Worm (Caenorhabditis elegans): Measurements from ENCODE around the gene C34E10.10.
A peak's percentile ranks its signal among the peaks of the same experiment; 100 is the strongest.

The C34E10.10 gene

ce11 chrIII:5227831-5228467, at the start of gene C34E10.10, which contains the start of the genes C34E10.12 and atp-2 (continued):
- TF ChIP-seq F33H1.4 (GFP tag; IDR thresholded peaks at IDR 0.05) (peak; percentile 96), pha-4 (tag; optimal IDR thresholded peaks at IDR 0.05) (peak; percentile 11), ceh-27 (GFP tag; optimal IDR thresholded peaks at IDR 0.05) (peak; percentile 58), Y67H2A.10 (GFP tag; conservative IDR thresholded peaks at IDR 0.05) (0 out of 2 replicates have a peak, but pooled peaks have one; percentile 39), snpc-3.4 (tag; optimal IDR thresholded peaks at IDR 0.05) (peak; percentile 62), hlh-26 (GFP tag; conservative IDR thresholded peaks at IDR 0.05) (no peak), lin-35 (GFP tag; optimal IDR thresholded peaks at IDR 0.05) (peak in 1 of 3 experiments; percentile 76), unc-130 (GFP tag; optimal IDR thresholded peaks at IDR 0.05) (peak; percentile 23)

ce11 chrIII:5274715-5275355, 47.2 kb upstream of the C34E10.10 start, which contains the start of the genes daf-41 and toc-1:
TSS of gene daf-41 (minus strand) at chrIII:5274765.
TSS of gene toc-1 (plus strand) at chrIII:5275251.
- TF ChIP-seq dox-1 (GFP tag; IDR thresholded peaks at IDR 0.05) = peak; percentile 15; the same call in 1 of the 2 replicates
- TF ChIP-seq dpl-1 (GFP tag; optimal IDR thresholded peaks at IDR 0.05) = no peak
- TF ChIP-seq sea-2 (GFP tag; IDR thresholded peaks at IDR 0.05) = no peak
- TF ChIP-seq unc-62 (GFP tag; optimal IDR thresholded peaks at IDR 0.05) = no peak
- TF ChIP-seq F23B12.7 (tag; optimal IDR thresholded peaks at IDR 0.05; ENCODE audit: insufficient read depth) = no peak
- TF ChIP-seq F33H1.4 (GFP tag; IDR thresholded peaks at IDR 0.05) = peak; percentile 80
- no peak for TF ChIP-seq ceh-40 (GFP tag; IDR thresholded peaks at IDR 0.05)
- no peak for TF ChIP-seq ceh-27 (GFP tag; optimal IDR thresholded peaks at IDR 0.05)
- TF ChIP-seq hsf-1 (GFP tag; IDR thresholded peaks at IDR 0.05) = peak; percentile 83
- no peak for TF ChIP-seq hmg-20 (GFP tag; IDR thresholded peaks at IDR 0.05)
- TF ChIP-seq C06A6.2 (GFP tag; conservative IDR thresholded peaks at IDR 0.05) = no peak
- peak; percentile 39 for TF ChIP-seq lin-54 (GFP tag; optimal IDR thresholded peaks at IDR 0.05)
- TF ChIP-seq let-607 (tag; optimal IDR thresholded peaks at IDR 0.05) = peak; percentile 77 to 86
- no peak for TF ChIP-seq rcor-1 (GFP tag; IDR thresholded peaks at IDR 0.05)
- no peak for TF ChIP-seq die-1 (tag; optimal IDR thresholded peaks at IDR 0.05)
- no peak for TF ChIP-seq fkh-3 (tag; optimal IDR thresholded peaks at IDR 0.05)
- TF ChIP-seq F57C9.4 (tag; optimal IDR thresholded peaks at IDR 0.05) = no peak
- no peak for TF ChIP-seq K11D2.4 (GFP tag; IDR thresholded peaks at IDR 0.05)
- TF ChIP-seq K12H6.12 (tag; optimal IDR thresholded peaks at IDR 0.05) = no peak

ce11 chrIII:5274250-5274649, 46.6 kb upstream of the C34E10.10 start:
- TF ChIP-seq T26A5.8 (tag; optimal IDR thresholded peaks at IDR 0.05) (no peak), lsy-27 (tag; optimal IDR thresholded peaks at IDR 0.05; ENCODE audit: borderline replicate concordance, insufficient read depth) (no peak), mcd-1 (GFP tag; IDR thresholded peaks at IDR 0.05) (peak; percentile 17; the same call in 1 of the 2 replicates), F23B12.7 (tag; optimal IDR thresholded peaks at IDR 0.05; ENCODE audit: insufficient read depth) (no peak), lin-26 (GFP tag; IDR thresholded peaks at IDR 0.05) (peak; percentile 37), hsf-1 (GFP tag; IDR thresholded peaks at IDR 0.05) (peak; percentile 27; the same call in 1 of the 2 replicates), madf-3 (GFP tag; IDR thresholded peaks at IDR 0.05) (0 out of 2 replicates have a peak, but pooled peaks have one; percentile 58), B0336.3 (GFP tag; IDR thresholded peaks at IDR 0.05) (peak; percentile 25; the same call in 1 of the 2 replicates), cebp-2 (GFP tag; IDR thresholded peaks at IDR 0.05) (0 out of 2 replicates have a peak, but pooled peaks have one; percentile 50)
